Worm (Caenorhabditis elegans) whole organism, young adult: ENCODE results near the gene acl-12.

Source experiments
- T07F8.4 ChIP-seq: sonication (generic microtip); optimal IDR thresholded peaks from 2 replicates; lab custom pipeline; 2016; ENCODE audit warnings: mild to moderate bottlenecking, missing genetic modification characterization, moderate library complexity, missing compliant biosample characterization
- unc-62 ChIP-seq: fragments of 150-350 bp; optimal IDR thresholded peaks from 2 replicates; lab custom pipeline; 2014; ENCODE audit warnings: missing biosample characterization, missing genetic modification reagents, missing genetic modification characterization

ce11 chrX:7469907-7470306 lies 27.5 kb upstream of the acl-12 start:
- TF ChIP-seq unc-62 (GFP tag; lab: Kevin White, UChicago), result no peak
- no peak for TF ChIP-seq T07F8.4
